Worm (Caenorhabditis elegans): ENCODE measurements around the gene srlf-35.

ce11 chrV:553067-553466, 49.2 kb downstream of the srlf-35 start, which contains the start of gene C14C6.8:
- TF ChIP-seq fos-1 (tag; optimal IDR thresholded peaks at IDR 0.05) (no peak), nhr-237 (tag; optimal IDR thresholded peaks at IDR 0.05) (no peak), lin-39 (tag; optimal IDR thresholded peaks at IDR 0.05) (no peak), ama-1 (optimal IDR thresholded peaks at IDR 0.05) (no peak), nhr-23 (tag; optimal IDR thresholded peaks at IDR 0.05) (no peak), snpc-4 (tag; optimal IDR thresholded peaks at IDR 0.05) (no peak), blmp-1 (tag; optimal IDR thresholded peaks at IDR 0.05; ENCODE audit: insufficient read depth) (no peak), ceh-82 (tag; optimal IDR thresholded peaks at IDR 0.05) (no peak), mdl-1 (tag; optimal IDR thresholded peaks at IDR 0.05) (no peak), nhr-12 (tag; optimal IDR thresholded peaks at IDR 0.05) (no peak)
